Fruit fly (Drosophila melanogaster) whole organism, embryonic: ENCODE measurements around the gene CG14537.

ENCODE experiments used
- Adf1 ChIP-seq: fragments of 200-800 bp; sonication (Bioruptor generic); IDR thresholded peaks from 2 replicates; pipeline ENCODE4 v1.3.6; 2022; ENCODE audit warnings: missing biosample characterization, missing genetic modification characterization
- Aef1 ChIP-seq: fragments of 200-800 bp; sonication (Bioruptor generic); IDR thresholded peaks from 3 replicates; pipeline ENCODE4 v1.3.6; 2022; ENCODE audit warnings: missing biosample characterization, missing genetic modification characterization
- C15 ChIP-seq: fragments of 200-800 bp; sonication (Bioruptor generic); IDR thresholded peaks from 3 replicates; pipeline ENCODE4 v1.3.6; 2022; ENCODE audit warnings: missing biosample characterization, missing genetic modification characterization
- CG11247 ChIP-seq: fragments of 200-800 bp; sonication (Bioruptor generic); IDR thresholded peaks from 2 replicates; pipeline ENCODE4 v1.3.6; 2022; ENCODE audit warnings: missing biosample characterization, missing genetic modification characterization
- CG11695 ChIP-seq: fragments of 200-800 bp; sonication (Bioruptor generic); IDR thresholded peaks from 3 replicates; pipeline ENCODE4 v1.3.6; 2022; ENCODE audit warnings: missing biosample characterization, missing genetic modification characterization
- CG14014 ChIP-seq: fragments of 200-800 bp; sonication (Bioruptor generic); IDR thresholded peaks from 2 replicates; pipeline ENCODE4 v1.3.6; 2022; ENCODE audit warnings: missing biosample characterization, missing genetic modification characterization
- CG14965 ChIP-seq: fragments of 200-800 bp; sonication (Bioruptor generic); optimal IDR thresholded peaks from 2 replicates; lab custom pipeline; 2016; ENCODE audit warnings: missing biosample characterization, missing genetic modification characterization, borderline replicate concordance
- CG15269 ChIP-seq: fragments of 200-800 bp; sonication (Bioruptor generic); optimal IDR thresholded peaks from 2 replicates; lab custom pipeline; 2018; ENCODE audit warnings: missing biosample characterization, mild to moderate bottlenecking, missing genetic modification characterization, moderate library complexity
- CG15601 ChIP-seq: fragments of 200-800 bp; sonication (Bioruptor generic); optimal IDR thresholded peaks from 3 replicates; lab custom pipeline; 2019; ENCODE audit warnings: missing biosample characterization, mild to moderate bottlenecking, missing genetic modification characterization, moderate library complexity
- CG17385 ChIP-seq: fragments of 200-800 bp; sonication (Bioruptor generic); optimal IDR thresholded peaks from 3 replicates; lab custom pipeline; 2018; ENCODE audit warnings: missing biosample characterization, mild to moderate bottlenecking, missing genetic modification characterization
- CG31365 ChIP-seq: fragments of 200-800 bp; sonication (Bioruptor generic); optimal IDR thresholded peaks from 2 replicates; lab custom pipeline; 2018; ENCODE audit warnings: missing biosample characterization, mild to moderate bottlenecking, missing genetic modification characterization
- CG4617 ChIP-seq: fragments of 200-800 bp; sonication (Bioruptor generic); optimal IDR thresholded peaks from 3 replicates; lab custom pipeline; 2016; ENCODE audit warnings: missing biosample characterization, missing genetic modification characterization, borderline replicate concordance
- CG6254 ChIP-seq: fragments of 200-800 bp; sonication (Bioruptor generic); optimal IDR thresholded peaks from 3 replicates; lab custom pipeline; 2017; ENCODE audit warnings: mild to moderate bottlenecking, missing biosample characterization, missing genetic modification reagents, missing genetic modification characterization
- CG7987 ChIP-seq: fragments of 200-800 bp; sonication (Bioruptor generic); optimal IDR thresholded peaks from 2 replicates; lab custom pipeline; 2018; ENCODE audit warnings: missing biosample characterization, mild to moderate bottlenecking, missing genetic modification characterization, moderate library complexity
- CG9727 ChIP-seq: fragments of 200-800 bp; sonication (Bioruptor generic); optimal IDR thresholded peaks from 3 replicates; lab custom pipeline; 2017; ENCODE audit warnings: missing biosample characterization, mild to moderate bottlenecking, missing genetic modification characterization
- CG9876 ChIP-seq: fragments of 200-800 bp; sonication (Bioruptor generic); optimal IDR thresholded peaks from 2 replicates; lab custom pipeline; 2016; ENCODE audit warnings: missing biosample characterization, missing genetic modification characterization
- CG9932 ChIP-seq: fragments of 200-800 bp; sonication (Bioruptor generic); IDR thresholded peaks from 2 replicates; pipeline ENCODE4 v1.3.6; 2022; ENCODE audit warnings: missing biosample characterization, missing genetic modification characterization
- CHES-1-like ChIP-seq: fragments of 200-800 bp; sonication (Bioruptor generic); optimal IDR thresholded peaks from 2 replicates; lab custom pipeline; 2016; ENCODE audit warnings: missing biosample characterization, missing genetic modification characterization
- Camta ChIP-seq: fragments of 200-800 bp; sonication (Bioruptor generic); optimal IDR thresholded peaks from 2 replicates; lab custom pipeline; 2016; ENCODE audit warnings: missing biosample characterization, missing genetic modification characterization
- CkIIα-i1 ChIP-seq: fragments of 200-800 bp; sonication (Bioruptor generic); IDR thresholded peaks from 2 replicates; pipeline ENCODE4 v1.3.6; 2022; ENCODE audit warnings: missing biosample characterization, missing genetic modification characterization
- Dip3 ChIP-seq: fragments of 200-800 bp; sonication (Bioruptor generic); optimal IDR thresholded peaks from 3 replicates; lab custom pipeline; 2016; ENCODE audit warnings: missing biosample characterization, missing genetic modification characterization
- Elba2 ChIP-seq: fragments of 200-800 bp; sonication (Bioruptor generic); optimal IDR thresholded peaks from 3 replicates; lab custom pipeline; 2016; ENCODE audit warnings: missing biosample characterization, missing genetic modification characterization
- HLH4C ChIP-seq: fragments of 200-800 bp; sonication (Bioruptor generic); IDR thresholded peaks from 3 replicates; pipeline ENCODE4 v1.3.6; 2022; ENCODE audit warnings: missing biosample characterization, missing genetic modification characterization; ENCODE audit not compliant: partially characterized antibody
- Hmr ChIP-seq: fragments of 200-800 bp; sonication (Bioruptor generic); optimal IDR thresholded peaks from 3 replicates; lab custom pipeline; 2017; ENCODE audit warnings: mild to moderate bottlenecking, missing biosample characterization, missing genetic modification reagents, missing genetic modification characterization
- Hsf ChIP-seq: fragments of 200-800 bp; sonication (Bioruptor generic); optimal IDR thresholded peaks from 3 replicates; lab custom pipeline; 2016; ENCODE audit warnings: missing biosample characterization, missing genetic modification characterization
- Med ChIP-seq: fragments of 200-800 bp; sonication (Bioruptor generic); peaks from one replicate; lab custom pipeline; 2016; ENCODE audit warnings: missing biosample characterization, missing genetic modification characterization, mild to moderate bottlenecking, inconsistent platforms, moderate library complexity
- Meics ChIP-seq: fragments of 200-800 bp; sonication (Bioruptor generic); optimal IDR thresholded peaks from 2 replicates; lab custom pipeline; 2017; ENCODE audit warnings: missing biosample characterization, mild to moderate bottlenecking, missing genetic modification characterization
- NC2α ChIP-seq: fragments of 200-800 bp; sonication (Bioruptor generic); optimal IDR thresholded peaks from 2 replicates; lab custom pipeline; 2016; ENCODE audit warnings: missing biosample characterization, missing genetic modification characterization
- PHDP ChIP-seq: fragments of 200-800 bp; sonication (Bioruptor generic); optimal IDR thresholded peaks from 3 replicates; lab custom pipeline; 2018; ENCODE audit warnings: missing biosample characterization, mild to moderate bottlenecking, missing genetic modification characterization, moderate library complexity
- Ptx1 ChIP-seq: fragments of 200-800 bp; sonication (Bioruptor generic); IDR thresholded peaks from 2 replicates; pipeline ENCODE4 v1.3.6; 2022; ENCODE audit warnings: missing biosample characterization, missing genetic modification characterization
- Taf1 ChIP-seq: fragments of 200-800 bp; sonication (Bioruptor generic); IDR thresholded peaks from 2 replicates; pipeline ENCODE4 v1.3.6; 2022; ENCODE audit warnings: missing biosample characterization, missing genetic modification characterization
- Xrp1 ChIP-seq: fragments of 200-800 bp; sonication (Bioruptor generic); IDR thresholded peaks from 2 replicates; pipeline ENCODE4 v1.3.6; 2022; ENCODE audit warnings: missing biosample characterization, missing genetic modification characterization
- ac ChIP-seq: fragments of 200-800 bp; sonication (Bioruptor generic); optimal IDR thresholded peaks from 3 replicates; lab custom pipeline; 2017; ENCODE audit warnings: missing biosample characterization, mild to moderate bottlenecking, missing genetic modification characterization
- ap ChIP-seq: fragments of 200-800 bp; sonication (Bioruptor generic); IDR thresholded peaks from 2 replicates; pipeline ENCODE4 v1.3.6; 2022; ENCODE audit warnings: missing biosample characterization, missing genetic modification characterization
- chif ChIP-seq, 2 experiments: fragments of 200-800 bp; sonication (Bioruptor generic); optimal IDR thresholded peaks; 3 replicates each; lab custom pipeline; 2016; ENCODE audit warnings: missing biosample characterization in 2 of 2, missing genetic modification characterization in 2 of 2
- chinmo ChIP-seq: fragments of 200-800 bp; sonication (Bioruptor generic); IDR thresholded peaks from 4 replicates; pipeline ENCODE4 v1.3.6; 2022; ENCODE audit warnings: missing biosample characterization, missing genetic modification characterization; ENCODE audit not compliant: partially characterized antibody
- chn ChIP-seq: fragments of 200-800 bp; sonication (Bioruptor generic); optimal IDR thresholded peaks from 2 replicates; lab custom pipeline; 2016; ENCODE audit warnings: missing biosample characterization, missing genetic modification characterization
- croc ChIP-seq: fragments of 200-800 bp; sonication (Bioruptor generic); conservative IDR thresholded peaks from 3 replicates; pipeline ENCODE4 v1.3.6; 2022; ENCODE audit warnings: missing biosample characterization, missing genetic modification characterization
- eve ChIP-seq, 2 experiments: fragments of >200 bp; optimal IDR thresholded peaks; 2 replicates each; lab custom pipeline; 2017; ENCODE audit warnings: missing biosample characterization in 2 of 2, missing genetic modification characterization in 2 of 2
- gcm ChIP-seq: fragments of 200-800 bp; sonication (Bioruptor generic); optimal IDR thresholded peaks from 2 replicates; lab custom pipeline; 2019; ENCODE audit warnings: missing biosample characterization, mild to moderate bottlenecking, missing genetic modification characterization, moderate library complexity
- gro ChIP-seq: fragments of 200-800 bp; sonication (Bioruptor generic); optimal IDR thresholded peaks from 2 replicates; lab custom pipeline; 2016; ENCODE audit warnings: missing biosample characterization, missing genetic modification characterization
- jigr1 ChIP-seq: fragments of 200-800 bp; sonication (Bioruptor generic); IDR thresholded peaks from 3 replicates; pipeline ENCODE4 v1.3.6; 2022; ENCODE audit warnings: missing biosample characterization, missing genetic modification characterization
- kni ChIP-seq: fragments of 200-800 bp; sonication (Bioruptor generic); optimal IDR thresholded peaks from 3 replicates; lab custom pipeline; 2017; ENCODE audit warnings: mild to moderate bottlenecking, missing biosample characterization, missing genetic modification reagents, missing genetic modification characterization
- lab ChIP-seq: fragments of 200-800 bp; sonication (Bioruptor generic); optimal IDR thresholded peaks from 3 replicates; lab custom pipeline; 2017; ENCODE audit warnings: missing biosample characterization, missing genetic modification characterization, mild to moderate bottlenecking, moderate library complexity, missing genetic modification reagents
- lmd ChIP-seq: fragments of 200-800 bp; sonication (Bioruptor generic); IDR thresholded peaks from 2 replicates; pipeline ENCODE4 v1.3.6; 2022; ENCODE audit warnings: missing biosample characterization, missing genetic modification characterization
- org-1 ChIP-seq: fragments of 200-800 bp; sonication (Bioruptor generic); optimal IDR thresholded peaks from 2 replicates; lab custom pipeline; 2017; ENCODE audit warnings: missing biosample characterization, missing genetic modification characterization
- pita ChIP-seq: fragments of 200-800 bp; sonication (Bioruptor generic); optimal IDR thresholded peaks from 2 replicates; lab custom pipeline; 2017; ENCODE audit warnings: missing biosample characterization, mild to moderate bottlenecking, missing genetic modification characterization
- prd ChIP-seq, 3 experiments: fragments of >200 bp in 2 of 3; fragments of 200-800 bp in 1 of 3; sonication (Bioruptor generic) in 1 of 3; optimal IDR thresholded peaks in 2 of 3; IDR thresholded peaks in 1 of 3; 2 replicates in 2 of 3; 3 replicates in 1 of 3; pipeline versions ENCODE4 v1.3.6 to Lab custom; 2017 to 2022; ENCODE audit warnings: missing biosample characterization in 1 of 3, missing genetic modification characterization in 1 of 3
- tap ChIP-seq: fragments of 200-800 bp; optimal IDR thresholded peaks from 3 replicates; lab custom pipeline; 2019; ENCODE audit warnings: missing biosample characterization, mild to moderate bottlenecking, missing genetic modification characterization, moderate library complexity
- trh ChIP-seq: fragments of 200-800 bp; sonication (Bioruptor generic); optimal IDR thresholded peaks from 2 replicates; lab custom pipeline; 2016; ENCODE audit warnings: missing biosample characterization, missing genetic modification characterization
- twi ChIP-seq: fragments of 200-800 bp; optimal IDR thresholded peaks from 2 replicates; lab custom pipeline; 2019; ENCODE audit warnings: missing biosample characterization, mild to moderate bottlenecking, missing genetic modification characterization, moderate library complexity

Gene CG14537

DNA sequence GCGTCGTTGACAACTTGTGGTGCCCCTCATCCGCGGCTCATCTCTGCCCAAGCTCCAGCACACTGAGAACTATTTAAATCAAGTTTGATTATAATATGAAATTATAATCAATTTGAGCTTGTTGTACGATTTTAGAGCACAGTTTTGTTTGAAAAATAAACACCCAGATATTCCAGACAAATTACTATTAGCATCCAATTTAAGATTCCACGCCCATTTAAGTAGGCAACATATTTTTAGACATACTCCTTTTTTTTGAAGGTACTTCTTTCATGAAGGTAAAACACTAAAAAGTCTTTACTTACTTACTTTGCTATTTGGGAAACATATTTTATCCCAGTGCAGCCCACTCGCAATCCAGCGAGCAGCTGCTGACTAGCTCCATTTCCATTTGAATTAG, 2.2 kb upstream of the CG14537 start (continued):
- TF ChIP-seq Ptx1 (GFP tag; lab: Robert Waterston, UW): 0 out of 2 replicates have a peak, but pooled peaks have one; percentile 18
- no peak for TF ChIP-seq Camta (GFP tag; lab: Kevin White, UChicago)
- TF ChIP-seq prd (optimal IDR thresholded peaks at IDR 0.05; lab: Kevin White, UChicago): no peak
- TF ChIP-seq prd (GFP tag; IDR thresholded peaks at IDR 0.05; lab: Robert Waterston, UW): no peak
- no peak for TF ChIP-seq CG11695 (GFP tag; lab: Robert Waterston, UW)
- peak; percentile 18 for TF ChIP-seq CG15269
- no peak for TF ChIP-seq gro (GFP tag; lab: Kevin White, UChicago)
- no peak for TF ChIP-seq kni
- peak; percentile 10 for TF ChIP-seq org-1
- no peak for TF ChIP-seq NC2α (GFP tag; lab: Kevin White, UChicago)
- TF ChIP-seq Xrp1 (GFP tag; lab: Robert Waterston, UW): no peak
- TF ChIP-seq eve (GFP tag; optimal IDR thresholded peaks at IDR 0.05; lab: Kevin White, UChicago): no peak
- TF ChIP-seq twi (tag; lab: Kevin White, UChicago): no peak
- TF ChIP-seq Hsf (GFP tag; lab: Kevin White, UChicago): no peak
- TF ChIP-seq CG9932: 0 out of 2 replicates have a peak, but pooled peaks have one; percentile 15
- TF ChIP-seq CG15601 (tag; lab: Kevin White, UChicago): no peak
- TF ChIP-seq CG17385 (GFP tag; lab: Kevin White, UChicago): peak; percentile 9
- no peak for TF ChIP-seq Taf1 (GFP tag; lab: Robert Waterston, UW)
- no peak for TF ChIP-seq trh (GFP tag; lab: Kevin White, UChicago)
- no peak for TF ChIP-seq chinmo (GFP tag; lab: Robert Waterston, UW)
- TF ChIP-seq Meics (GFP tag; lab: Kevin White, UChicago): peak; percentile 33
- no peak for TF ChIP-seq tap
- no peak for TF ChIP-seq CG6254 (GFP tag; lab: Kevin White, UChicago)
- no peak for TF ChIP-seq C15
- no peak for TF ChIP-seq CG14965 (GFP tag; lab: Kevin White, UChicago)
- TF ChIP-seq gcm (GFP tag; lab: Kevin White, UChicago): no peak
- no peak for TF ChIP-seq CG11247
- TF ChIP-seq pita (GFP tag; lab: Kevin White, UChicago): no peak
- TF ChIP-seq CG9876: no peak
- no peak for TF ChIP-seq ap (GFP tag; lab: Robert Waterston, UW)
- no peak for TF ChIP-seq croc (GFP tag; lab: Robert Waterston, UW)
- no peak for TF ChIP-seq Aef1 (GFP tag; lab: Robert Waterston, UW)
- no peak for TF ChIP-seq CG7987 (GFP tag; lab: Kevin White, UChicago)
- TF ChIP-seq CG4617: no peak
- no peak for TF ChIP-seq chif (GFP tag; optimal IDR thresholded peaks at IDR 0.05; lab: Kevin White, UChicago)
- TF ChIP-seq chn: no peak
- TF ChIP-seq CkIIα-i1 (GFP tag; lab: Robert Waterston, UW): no peak
- TF ChIP-seq Dip3 (GFP tag; lab: Kevin White, UChicago): no peak
- no peak for TF ChIP-seq Adf1 (GFP tag; lab: Robert Waterston, UW)
- peak; percentile 33 for TF ChIP-seq Hmr
- TF ChIP-seq lab (GFP tag; lab: Kevin White, UChicago): peak; percentile 27
- TF ChIP-seq jigr1: no peak
- no peak for TF ChIP-seq CHES-1-like
- no peak for TF ChIP-seq HLH4C (GFP tag; lab: Robert Waterston, UW)
- TF ChIP-seq CG31365 (tag; lab: Kevin White, UChicago): no peak
- peak; percentile 13 for TF ChIP-seq CG9727 (GFP tag; lab: Kevin White, UChicago)
- TF ChIP-seq PHDP (tag; lab: Kevin White, UChicago): no peak
- peak; percentile 19 for TF ChIP-seq Med
- TF ChIP-seq Elba2 (GFP tag; lab: Kevin White, UChicago): no peak
- peak; percentile 34; the same call in 1 of the 2 replicates for TF ChIP-seq lmd (GFP tag; lab: Robert Waterston, UW)
- no peak for TF ChIP-seq ac
- TF ChIP-seq CG14014: peak; percentile 19; the same call in 1 of the 2 replicates
